Fruit fly (Drosophila melanogaster) S2 (cell line): ENCODE data around the gene Sfp26Ad.

Source experiments
- CG8478 ChIP-seq: fragments of >200 bp; optimal IDR thresholded peaks from 2 replicates; lab custom pipeline; 2018
- CTCF ChIP-seq, 2 experiments: fragments of >200 bp; optimal IDR thresholded peaks; 2 replicates each; lab custom pipeline; 2018

DNA sequence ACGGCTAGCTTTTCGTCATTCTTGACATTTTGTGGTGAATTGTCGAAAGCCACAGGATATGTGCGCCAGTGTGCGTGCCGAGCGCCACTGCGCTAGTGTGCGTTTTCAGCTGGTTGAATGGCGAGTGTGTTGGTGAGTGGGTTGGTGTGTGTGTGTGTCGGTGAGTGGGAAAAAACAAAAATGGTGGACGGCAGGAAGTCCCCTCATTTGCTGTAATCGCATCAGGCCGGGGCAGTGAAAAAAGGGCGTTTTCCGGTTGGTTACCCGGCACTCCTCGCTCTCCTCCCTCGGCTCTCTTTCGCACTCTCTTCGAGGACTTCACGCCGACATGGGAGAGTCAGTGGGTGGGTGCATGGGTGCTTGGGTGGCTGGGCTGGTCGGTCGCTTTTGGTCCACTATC, 17.9 kb downstream of the Sfp26Ad start:
- TF ChIP-seq CG8478 (lab: Kevin White, UChicago) (no peak), CTCF (optimal IDR thresholded peaks at IDR 0.05; lab: Kevin White, UChicago) (no peak)
